Fruit fly (Drosophila melanogaster): ENCODE data around the gene CG14370.

The CG14370 gene

DNA sequence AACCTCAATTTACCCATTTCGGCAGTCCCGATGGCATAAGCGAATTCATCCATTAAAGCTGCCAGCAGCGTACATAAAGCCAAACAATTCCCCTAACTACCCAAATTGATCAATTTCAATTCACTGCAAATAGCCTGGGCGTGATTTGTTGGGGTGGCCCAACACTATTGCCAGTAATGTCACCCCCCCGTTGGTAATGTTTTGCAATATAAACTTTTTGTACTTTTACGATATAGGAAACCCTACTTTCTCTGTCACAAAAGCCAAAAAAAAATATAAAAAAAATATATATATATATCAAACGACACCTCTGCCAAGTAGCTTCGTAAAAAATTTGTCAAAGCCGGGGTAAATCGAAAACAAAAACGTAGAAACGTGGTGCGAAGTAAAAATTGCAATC is at the start of gene CG14370:
TSS of gene CG14370 (plus strand) at position 301 of the 400 bp plus-strand sequence.
- no peak for TF ChIP-seq CTCF (optimal IDR thresholded peaks at IDR 0.05)
- TF ChIP-seq CG8478 (optimal IDR thresholded peaks at IDR 0.05), result no peak

DNA sequence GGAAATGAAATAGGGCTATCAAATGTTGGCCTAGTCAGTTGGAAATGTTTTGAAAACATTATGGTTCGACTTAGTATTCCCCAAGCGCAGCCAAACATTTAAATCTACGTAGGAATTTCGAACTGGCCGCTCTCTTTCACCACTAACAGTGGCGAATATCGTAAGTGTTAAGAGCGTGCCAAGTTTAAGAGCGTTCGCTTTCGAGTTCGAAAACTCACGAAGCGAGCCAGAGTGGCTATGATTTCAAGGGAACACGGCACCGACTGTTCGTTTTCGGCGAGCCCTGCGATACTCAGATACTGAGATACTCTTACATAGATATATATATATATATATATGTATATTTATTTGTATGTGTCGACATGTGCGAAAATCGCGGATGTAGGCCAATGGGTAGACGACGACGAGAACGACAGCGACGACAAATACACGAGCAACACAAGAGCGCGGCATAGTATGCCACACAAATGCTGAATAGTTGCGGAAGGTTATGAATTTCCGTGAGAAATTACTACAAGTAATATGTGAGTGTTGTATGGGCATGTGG is 49.0 kb upstream of the CG14370 start:
- TF ChIP-seq CTCF (optimal IDR thresholded peaks at IDR 0.05) (no peak), CG8478 (optimal IDR thresholded peaks at IDR 0.05) (no peak)

- TF ChIP-seq CG8478 (optimal IDR thresholded peaks at IDR 0.05) (no peak), CTCF (optimal IDR thresholded peaks at IDR 0.05) (no peak)
These were observed 42.5 kb upstream of the CG14370 start, which contains the start of gene CG31337 for dm6 chr3R:13545300-13545699. Gene CG31337 (minus strand): TSS chr3R:13545400.

DNA sequence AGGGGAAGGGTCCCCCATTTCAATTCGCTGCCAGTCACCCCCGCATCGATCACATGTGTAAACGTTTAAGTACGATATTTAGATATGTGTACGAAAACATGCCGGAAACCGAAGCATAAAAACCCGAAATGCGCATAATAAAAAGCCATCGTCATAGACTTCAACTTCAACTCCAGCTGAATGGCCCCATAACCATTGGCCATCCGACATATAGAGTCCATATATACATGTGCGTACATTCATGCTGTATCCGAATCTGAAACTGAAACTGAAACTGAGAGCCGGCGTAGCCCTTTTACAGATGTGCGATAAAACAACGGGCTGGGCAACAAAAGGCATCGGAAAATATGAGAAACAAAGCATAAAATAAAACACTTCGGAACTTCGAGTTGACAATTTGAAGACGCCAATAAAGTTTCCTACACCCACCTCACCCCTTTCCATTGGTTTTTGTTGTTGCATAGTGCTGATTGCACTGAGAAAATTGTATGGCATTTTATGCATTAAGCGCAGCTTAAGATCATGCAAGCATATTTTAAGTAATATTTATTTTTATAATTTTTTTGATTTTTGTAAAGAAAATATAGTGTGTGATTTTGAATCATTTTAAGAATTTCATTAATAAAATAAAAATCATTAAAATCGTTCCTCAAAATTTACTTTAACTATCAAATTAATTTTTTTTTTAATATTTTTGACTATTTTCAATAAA is 39.9 kb upstream of the CG14370 start:
- TF ChIP-seq CTCF (optimal IDR thresholded peaks at IDR 0.05) (no peak), CG8478 (optimal IDR thresholded peaks at IDR 0.05) (no peak)

DNA sequence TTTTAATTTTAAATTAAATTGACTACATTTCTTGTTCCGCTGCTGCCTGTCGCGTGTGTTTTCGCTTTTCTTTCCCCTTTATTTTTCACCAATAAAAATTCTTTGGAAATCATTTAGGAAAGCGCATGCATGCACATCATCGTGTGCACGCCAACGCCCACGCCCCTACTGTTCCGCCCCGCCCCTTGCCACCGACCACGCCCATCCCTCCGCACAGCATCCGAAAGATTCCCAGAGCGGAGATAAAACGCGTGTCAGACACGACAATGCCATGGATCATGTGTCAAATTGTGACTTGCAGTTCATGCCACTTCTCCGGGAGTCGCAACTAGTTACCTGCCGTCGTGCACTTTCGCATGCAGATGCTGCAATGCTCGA is 39.4 kb upstream of the CG14370 start:
- TF ChIP-seq CTCF (optimal IDR thresholded peaks at IDR 0.05) (no peak), CG8478 (optimal IDR thresholded peaks at IDR 0.05) (no peak)

DNA sequence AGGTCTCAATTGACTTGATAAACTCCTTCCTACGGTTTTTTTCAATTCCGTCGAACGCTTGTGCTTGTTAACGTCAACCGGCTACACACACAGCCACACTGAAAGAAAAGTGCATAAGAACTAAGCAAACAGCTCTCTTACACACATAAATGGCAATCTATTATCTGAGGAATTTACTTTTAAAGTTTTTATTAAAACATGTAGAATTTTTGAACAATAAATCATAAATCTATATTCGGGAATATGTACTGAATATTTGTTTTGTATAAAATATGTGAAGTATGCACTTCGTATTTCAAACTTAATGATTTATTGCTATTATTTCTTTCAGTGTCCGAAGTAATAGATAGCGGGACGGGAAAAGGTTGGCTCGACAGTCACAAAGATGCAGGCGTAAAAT is 38.3 kb upstream of the CG14370 start:
- no peak for TF ChIP-seq CTCF (optimal IDR thresholded peaks at IDR 0.05)
- TF ChIP-seq CG8478 (optimal IDR thresholded peaks at IDR 0.05), result no peak

dm6 chr3R:13553152-13553874 is 34.5 kb upstream of the CG14370 start:
- TF ChIP-seq CTCF (optimal IDR thresholded peaks at IDR 0.05) (no peak), CG8478 (optimal IDR thresholded peaks at IDR 0.05) (no peak)

- TF ChIP-seq CTCF (optimal IDR thresholded peaks at IDR 0.05) (no peak), CG8478 (optimal IDR thresholded peaks at IDR 0.05) (no peak)
These were observed 33.9 kb upstream of the CG14370 start for dm6 chr3R:13553875-13554399.

DNA sequence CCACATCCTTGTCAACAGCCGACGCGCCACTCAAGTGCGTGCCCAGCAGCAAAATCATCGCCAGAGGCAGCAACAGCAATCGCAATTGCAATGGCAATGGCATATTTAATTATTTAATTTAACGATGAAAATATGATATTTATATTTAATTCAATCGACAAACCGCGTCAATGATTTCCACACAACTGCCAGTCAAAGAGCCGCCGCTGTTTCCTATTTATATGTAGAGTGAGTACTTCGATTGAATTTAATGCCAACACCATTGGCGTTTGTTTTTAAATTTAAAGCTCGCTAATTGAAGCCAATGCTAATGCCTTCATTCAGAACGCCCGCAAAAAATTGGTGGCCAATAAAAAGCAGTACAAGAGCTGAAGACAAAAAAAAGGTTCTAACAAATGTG is 4.8 kb downstream of the CG14370 start, which contains the start of gene CG14369:
TSS of gene CG14369 (minus strand) at position 101 of the 400 bp plus-strand sequence.
- TF ChIP-seq CTCF (optimal IDR thresholded peaks at IDR 0.05), result no peak
- no peak for TF ChIP-seq CG8478 (optimal IDR thresholded peaks at IDR 0.05)

- TF ChIP-seq CTCF (optimal IDR thresholded peaks at IDR 0.05), result no peak
- no peak for TF ChIP-seq CG8478 (optimal IDR thresholded peaks at IDR 0.05)
These were observed 8.6 kb downstream of the CG14370 start for dm6 chr3R:13596409-13596808.

DNA sequence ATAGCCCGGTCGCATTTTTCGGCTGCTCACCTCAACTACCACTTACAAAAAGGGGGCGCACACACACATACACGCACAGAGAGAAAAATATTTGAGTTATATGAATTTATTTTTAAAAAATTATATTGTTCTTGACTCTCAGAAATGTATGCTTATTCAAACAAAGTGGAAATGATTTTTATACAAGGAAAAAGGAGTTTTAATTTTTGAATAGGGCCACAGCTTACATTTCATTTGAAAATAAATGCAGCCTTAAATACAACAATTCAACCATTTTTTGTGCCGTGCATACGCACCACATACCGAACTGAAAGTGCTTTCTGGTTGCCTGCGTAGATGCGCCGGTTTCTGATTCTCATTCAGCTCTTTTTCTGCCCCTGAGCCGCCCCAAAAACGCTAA is 12.7 kb downstream of the CG14370 start:
- TF ChIP-seq CTCF (optimal IDR thresholded peaks at IDR 0.05), result no peak
- no peak for TF ChIP-seq CG8478 (optimal IDR thresholded peaks at IDR 0.05)

DNA sequence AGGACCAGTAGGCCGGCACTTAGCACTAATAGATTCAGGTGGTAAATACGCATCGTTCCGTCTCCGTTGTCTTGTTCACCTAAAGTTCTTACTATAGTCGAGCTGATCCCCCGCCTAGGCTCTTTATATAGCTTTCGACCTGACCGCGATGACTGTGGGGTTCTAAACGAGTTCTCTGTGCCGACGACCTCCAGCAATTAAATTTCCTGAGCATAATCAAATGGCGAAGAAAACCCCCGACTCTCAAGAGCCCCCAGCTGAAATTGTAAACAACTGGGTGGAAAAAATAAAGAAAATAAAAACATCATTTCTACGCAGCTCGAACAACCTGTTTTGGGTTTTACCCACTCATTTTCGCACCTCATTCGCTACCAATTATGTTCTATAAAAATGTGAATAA is 21.3 kb downstream of the CG14370 start, which contains the start of gene CG9759:
TSS of gene CG9759 (minus strand) at position 101 of the 400 bp plus-strand sequence.
- TF ChIP-seq CTCF (optimal IDR thresholded peaks at IDR 0.05) (no peak), CG8478 (optimal IDR thresholded peaks at IDR 0.05) (no peak)

dm6 chr3R:13612333-13612732 is 24.5 kb downstream of the CG14370 start, which contains the start of gene CG9757:
Gene CG9757 (minus strand): TSS chr3R:13612433.
- TF ChIP-seq CTCF (optimal IDR thresholded peaks at IDR 0.05), result no peak
- no peak for TF ChIP-seq CG8478 (optimal IDR thresholded peaks at IDR 0.05)

- no peak for TF ChIP-seq CTCF (optimal IDR thresholded peaks at IDR 0.05)
- no peak for TF ChIP-seq CG8478 (optimal IDR thresholded peaks at IDR 0.05)
These were observed 27.2 kb downstream of the CG14370 start for dm6 chr3R:13615007-13615406.

- TF ChIP-seq CG8478 (optimal IDR thresholded peaks at IDR 0.05), result no peak
- no peak for TF ChIP-seq CTCF (optimal IDR thresholded peaks at IDR 0.05)
These were observed 27.8 kb downstream of the CG14370 start, which contains the start of gene CG9269 for dm6 chr3R:13615617-13616016. Gene CG9269 (plus strand): TSS chr3R:13615917.
